Fruit fly (Drosophila melanogaster) S2 (cell line): Measurements from ENCODE around the gene CG13962.

ENCODE experiments used
- CG8478 ChIP-seq: fragments of >200 bp; optimal IDR thresholded peaks from 2 replicates; lab custom pipeline; 2018
- CTCF ChIP-seq, 2 experiments: fragments of >200 bp; optimal IDR thresholded peaks; 2 replicates each; lab custom pipeline; 2018

CG13962 gene

DNA sequence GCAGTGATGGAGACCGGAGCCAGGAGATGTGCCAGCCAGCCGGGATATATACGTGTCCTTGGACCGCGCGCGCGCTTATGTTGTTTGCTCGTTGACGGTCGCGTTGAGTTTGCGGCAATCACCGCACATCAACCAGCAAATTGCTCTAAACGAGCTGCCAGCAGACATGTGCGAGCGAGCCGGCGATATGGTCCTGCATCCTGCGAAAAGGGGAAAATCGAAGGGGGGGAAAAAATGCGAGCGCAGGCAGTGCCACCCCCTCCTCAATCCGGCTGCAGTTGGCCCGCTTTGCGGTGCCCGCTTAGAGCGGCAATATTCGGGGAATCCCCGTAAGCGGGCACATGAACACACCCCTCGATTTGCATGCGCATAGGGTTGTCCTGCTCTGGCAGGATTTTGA is 45.4 kb downstream of the CG13962 start, which contains the start of gene bsh:
bsh (minus strand) TSS at position 101 of the 400 bp plus-strand sequence.
- TF ChIP-seq CG8478 (no peak), CTCF (optimal IDR thresholded peaks at IDR 0.05; lab: Kevin White, UChicago) (no peak)

DNA sequence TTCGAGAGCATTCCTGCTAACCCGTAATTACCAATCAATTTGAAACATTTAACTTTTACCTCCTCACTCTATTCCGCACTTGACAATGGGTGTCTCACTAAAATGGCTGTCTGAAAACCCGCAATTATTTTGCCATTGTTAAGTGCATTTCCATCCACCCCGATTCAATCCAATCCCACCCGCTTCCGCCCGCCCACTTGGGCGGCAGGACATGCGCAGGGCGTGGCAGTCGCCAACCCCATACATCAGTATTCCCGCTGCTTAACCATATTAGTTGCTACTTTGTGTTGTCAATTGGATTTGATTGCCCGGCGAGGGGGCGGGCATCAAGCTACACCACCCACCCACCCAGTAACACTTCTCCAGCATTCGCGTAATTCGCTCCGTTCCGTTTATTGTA is 48.9 kb downstream of the CG13962 start:
- TF ChIP-seq CG8478, result no peak
- no peak for TF ChIP-seq CTCF (optimal IDR thresholded peaks at IDR 0.05; lab: Kevin White, UChicago)

DNA sequence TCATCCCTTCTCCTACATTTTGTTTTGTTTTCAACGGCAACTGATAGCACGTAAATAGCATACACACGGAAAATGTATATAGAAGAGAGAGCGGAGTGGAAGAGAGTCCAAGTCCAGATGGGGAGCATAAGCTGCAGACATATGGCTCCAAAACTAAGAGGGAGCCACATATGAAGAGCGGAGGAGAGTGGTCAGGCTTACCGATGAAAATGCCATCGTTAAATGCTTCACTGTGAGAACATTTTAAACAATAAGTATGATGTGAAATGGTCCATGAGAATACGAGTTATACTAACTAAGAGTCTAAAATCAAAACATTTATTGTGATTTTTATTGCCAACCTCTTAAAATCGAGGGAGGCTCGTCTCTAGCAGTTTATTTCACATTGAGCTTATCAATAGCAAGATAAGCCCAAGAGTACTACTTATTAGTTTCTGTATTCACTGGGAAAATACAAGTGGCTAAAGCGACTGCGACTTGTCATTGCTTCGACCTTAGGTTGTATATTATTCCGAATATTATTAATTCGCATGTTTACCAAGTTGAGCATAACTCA is 49.7 kb downstream of the CG13962 start:
- TF ChIP-seq CG8478 (no peak), CTCF (optimal IDR thresholded peaks at IDR 0.05; lab: Kevin White, UChicago) (no peak)

DNA sequence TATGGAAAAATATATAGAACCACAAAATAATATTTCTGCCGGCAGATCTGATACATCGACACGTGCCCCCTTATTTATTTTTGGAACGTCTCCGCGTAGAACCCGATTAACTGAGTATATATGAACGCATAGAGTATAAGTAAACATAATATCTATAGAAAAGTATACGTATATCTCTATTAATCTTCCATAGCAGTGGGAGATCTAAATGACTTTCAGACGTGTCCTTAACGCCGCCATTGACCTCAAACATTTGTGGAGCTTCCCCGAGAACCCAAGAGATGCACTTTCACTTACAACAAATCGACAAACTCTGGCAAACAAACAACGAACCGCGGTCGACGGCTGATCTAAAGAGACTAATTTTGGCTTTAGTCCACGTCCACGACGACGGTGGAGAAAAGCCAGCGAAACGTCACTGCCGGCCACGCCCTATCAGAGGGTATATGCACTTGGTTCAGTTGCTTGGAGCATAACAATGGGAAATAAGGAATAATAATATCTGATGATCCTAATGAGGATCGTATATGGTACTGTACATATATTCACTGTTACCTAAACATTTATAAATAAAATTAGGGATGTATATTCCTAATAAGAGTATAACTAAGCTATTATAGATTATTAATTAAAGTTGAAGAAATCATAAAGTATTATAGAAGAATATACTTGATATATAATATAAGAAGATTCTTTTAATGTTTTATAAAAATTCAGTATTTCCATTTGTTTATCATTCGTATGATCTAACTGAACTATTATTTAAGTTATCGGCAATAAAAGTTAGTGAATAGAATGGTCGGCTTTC is 50.4 kb downstream of the CG13962 start, which contains the start of gene fbp:
fbp (minus strand) TSS at position 364 of the 808 bp plus-strand sequence.
- TF ChIP-seq CG8478 (no peak), CTCF (optimal IDR thresholded peaks at IDR 0.05; lab: Kevin White, UChicago) (no peak)
